Worm (Caenorhabditis elegans) whole organism, midembryonic: ENCODE measurements around the gene cts-1.

Experiments used
- T22C8.4 ChIP-seq: fragments of 200-800 bp; sonication (Bioruptor generic); IDR thresholded peaks from 2 replicates; pipeline ENCODE4 v1.3.6; 2022; ENCODE audit warnings: missing genetic modification characterization, missing compliant biosample characterization
- cog-1 ChIP-seq: sonication (generic microtip); optimal IDR thresholded peaks from 2 replicates; lab custom pipeline; 2016; ENCODE audit warnings: missing genetic modification characterization, missing compliant biosample characterization
- flt-1 ChIP-seq: fragments of 200-800 bp; sonication (Bioruptor generic); IDR thresholded peaks from 2 replicates; pipeline ENCODE4 v1.3.6; 2022; ENCODE audit warnings: missing genetic modification characterization, missing compliant biosample characterization
- klf-2 ChIP-seq: fragments of 200-800 bp; sonication (Bioruptor generic); conservative IDR thresholded peaks from 2 replicates; pipeline ENCODE4 v1.3.6; 2022; ENCODE audit warnings: missing genetic modification reagents, missing genetic modification characterization, missing compliant biosample characterization
- ref-1 ChIP-seq: fragments of 200-800 bp; sonication (Bioruptor generic); conservative IDR thresholded peaks from 2 replicates; pipeline ENCODE4 v1.3.6; 2022; ENCODE audit warnings: missing genetic modification reagents, missing genetic modification characterization, missing compliant biosample characterization
- tab-1 ChIP-seq: fragments of 200-800 bp; sonication (Bioruptor generic); IDR thresholded peaks from 2 replicates; pipeline ENCODE4 v1.3.6; 2022; ENCODE audit warnings: missing genetic modification characterization, missing compliant biosample characterization
- ztf-23 ChIP-seq: fragments of 200-800 bp; sonication (Bioruptor generic); IDR thresholded peaks from 2 replicates; pipeline ENCODE4 v1.3.6; 2022; ENCODE audit warnings: missing genetic modification reagents, missing genetic modification characterization, missing compliant biosample characterization
- ztf-29 ChIP-seq: fragments of 200-800 bp; sonication (Bioruptor generic); IDR thresholded peaks from 2 replicates; pipeline ENCODE4 v1.3.6; 2022; ENCODE audit warnings: missing genetic modification reagents, missing genetic modification characterization, missing compliant biosample characterization

DNA sequence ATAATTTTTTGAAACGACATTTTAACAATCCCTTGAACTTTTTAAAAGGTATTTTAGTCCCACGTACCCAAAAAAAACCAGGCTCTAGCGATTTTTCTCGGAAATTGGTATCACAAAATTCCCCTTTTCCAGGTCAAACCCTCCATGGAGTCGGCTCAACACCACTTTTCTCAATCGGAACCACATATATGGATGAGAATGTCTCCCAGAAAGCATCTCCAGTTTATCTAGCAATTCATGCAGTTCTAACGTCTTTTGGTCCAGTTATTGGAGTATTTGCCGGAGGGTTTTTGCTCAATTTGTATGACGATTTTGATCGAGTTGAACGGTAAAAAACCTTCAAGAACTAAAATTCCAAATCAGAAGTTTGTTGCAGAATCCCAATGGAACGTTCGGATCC, 23.6 kb upstream of the cts-1 start:
- TF ChIP-seq tab-1 (GFP tag; lab: Robert Waterston, UW) (no peak), flt-1 (GFP tag; lab: Robert Waterston, UW) (no peak), cog-1 (tag; lab: Kevin White, UChicago) (no peak), ref-1 (no peak), ztf-23 (no peak), ztf-29 (GFP tag; lab: Robert Waterston, UW) (no peak), klf-2 (no peak), T22C8.4 (no peak)
